Fruit fly (Drosophila melanogaster) whole organism, embryonic: ENCODE results near the gene CG16779.

Experiments
- ATbp ChIP-seq: fragments of 200-800 bp; sonication (Bioruptor generic); optimal IDR thresholded peaks from 2 replicates; lab custom pipeline; 2017; ENCODE audit warnings: missing biosample characterization, mild to moderate bottlenecking, missing genetic modification characterization, missing genetic modification reagents
- CG11247 ChIP-seq: fragments of 200-800 bp; sonication (Bioruptor generic); IDR thresholded peaks from 2 replicates; pipeline ENCODE4 v1.3.6; 2022; ENCODE audit warnings: missing biosample characterization, missing genetic modification characterization
- CG13287 ChIP-seq: fragments of 200-800 bp; sonication (Bioruptor generic); IDR thresholded peaks from 2 replicates; pipeline ENCODE4 v1.3.6; 2022; ENCODE audit warnings: missing biosample characterization, missing genetic modification characterization; ENCODE audit not compliant: partially characterized antibody
- CG17186 ChIP-seq: fragments of 200-800 bp; sonication (Bioruptor generic); optimal IDR thresholded peaks from 3 replicates; lab custom pipeline; 2017; ENCODE audit warnings: missing biosample characterization, missing genetic modification reagents, missing genetic modification characterization
- CG17359 ChIP-seq: fragments of 200-800 bp; sonication (Bioruptor generic); optimal IDR thresholded peaks from 3 replicates; lab custom pipeline; 2018; ENCODE audit warnings: missing biosample characterization, mild to moderate bottlenecking, missing genetic modification characterization, moderate library complexity
- CG34224 ChIP-seq: fragments of 200-800 bp; sonication (Bioruptor generic); IDR thresholded peaks from 3 replicates; pipeline ENCODE4 v1.3.6; 2022; ENCODE audit warnings: missing biosample characterization, missing genetic modification characterization; ENCODE audit not compliant: partially characterized antibody
- CG43689 ChIP-seq: fragments of 200-800 bp; sonication (Bioruptor generic); IDR thresholded peaks from 2 replicates; pipeline ENCODE4 v1.3.6; 2022; ENCODE audit warnings: missing biosample characterization, missing genetic modification characterization
- Six4 ChIP-seq: fragments of 200-800 bp; sonication (Bioruptor generic); optimal IDR thresholded peaks from 2 replicates; lab custom pipeline; 2016; ENCODE audit warnings: missing biosample characterization, missing genetic modification characterization
- bcd ChIP-seq: fragments of 200-800 bp; sonication (Bioruptor generic); optimal IDR thresholded peaks from 2 replicates; lab custom pipeline; 2017; ENCODE audit warnings: missing biosample characterization, mild to moderate bottlenecking, missing genetic modification characterization
- cg ChIP-seq: fragments of 200-800 bp; sonication (Bioruptor generic); optimal IDR thresholded peaks from 3 replicates; lab custom pipeline; 2019; ENCODE audit warnings: missing biosample characterization, mild to moderate bottlenecking, missing genetic modification characterization, moderate library complexity
- hbn ChIP-seq: fragments of 200-800 bp; sonication (Bioruptor generic); IDR thresholded peaks from 2 replicates; pipeline ENCODE4 v1.3.6; 2022; ENCODE audit warnings: missing biosample characterization, missing genetic modification characterization; ENCODE audit not compliant: partially characterized antibody
- her ChIP-seq: fragments of 200-800 bp; sonication (Bioruptor generic); optimal IDR thresholded peaks from 2 replicates; lab custom pipeline; 2016; ENCODE audit warnings: missing biosample characterization, missing genetic modification characterization
- nom ChIP-seq: fragments of 200-800 bp; sonication (Bioruptor generic); optimal IDR thresholded peaks from 2 replicates; lab custom pipeline; 2017; ENCODE audit warnings: missing biosample characterization, missing genetic modification characterization, mild to moderate bottlenecking, moderate library complexity, missing genetic modification reagents
- phol ChIP-seq: fragments of 200-800 bp; sonication (Bioruptor generic); optimal IDR thresholded peaks from 3 replicates; lab custom pipeline; 2018; ENCODE audit warnings: missing biosample characterization, mild to moderate bottlenecking, missing genetic modification characterization, moderate library complexity
- slp2 ChIP-seq: fragments of 200-800 bp; sonication (Bioruptor generic); optimal IDR thresholded peaks from 2 replicates; lab custom pipeline; 2016; ENCODE audit warnings: missing biosample characterization, missing genetic modification characterization
- sna ChIP-seq: fragments of 200-800 bp; sonication (Bioruptor generic); IDR thresholded peaks from 2 replicates; pipeline ENCODE4 v1.3.6; 2022; ENCODE audit warnings: missing biosample characterization, missing genetic modification characterization; ENCODE audit not compliant: partially characterized antibody
- tap ChIP-seq: fragments of 200-800 bp; optimal IDR thresholded peaks from 3 replicates; lab custom pipeline; 2019; ENCODE audit warnings: missing biosample characterization, mild to moderate bottlenecking, missing genetic modification characterization, moderate library complexity
- unc-4 ChIP-seq: fragments of 200-800 bp; sonication (Bioruptor generic); IDR thresholded peaks from 2 replicates; pipeline ENCODE4 v1.3.6; 2022; ENCODE audit warnings: missing biosample characterization, missing genetic modification characterization; ENCODE audit not compliant: partially characterized antibody

Gene CG16779

DNA sequence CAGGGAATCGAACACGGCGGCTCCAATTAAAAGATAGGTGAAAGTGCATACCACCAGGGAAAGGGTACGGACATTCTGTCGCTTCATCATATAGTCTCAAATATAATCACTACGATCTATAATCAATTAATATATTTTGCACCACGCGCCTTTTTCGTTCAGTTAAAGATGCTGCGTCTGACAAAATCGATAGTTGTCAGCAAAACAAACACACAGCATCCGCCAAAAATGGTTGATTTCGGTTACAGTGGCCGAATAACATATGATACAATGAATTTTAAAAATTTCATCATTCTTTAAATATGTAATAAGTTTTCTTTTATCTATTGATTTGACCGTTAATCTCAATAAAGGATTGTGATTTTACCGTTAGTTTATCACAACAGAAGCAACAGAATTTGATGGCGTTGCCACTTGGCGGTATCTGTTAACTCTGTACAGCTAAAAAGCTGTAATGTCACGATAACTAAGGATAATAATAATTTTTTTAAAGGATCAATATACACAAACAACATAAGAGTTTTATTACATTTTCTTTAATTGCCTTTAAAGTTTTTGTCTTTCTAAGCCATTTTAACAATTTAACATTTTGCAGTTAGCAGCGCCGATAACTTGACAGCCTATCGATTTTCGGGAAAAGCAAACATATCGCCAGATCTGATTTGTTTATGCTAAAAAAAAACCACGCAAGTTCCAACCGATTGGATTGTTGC, 81.4 kb downstream of the CG16779 start, which contains the start of the genes Task7 and alpha-Man-IIa (continued):
- TF ChIP-seq sna (GFP tag; lab: Robert Waterston, UW) (0 out of 2 replicates have a peak, but pooled peaks have one; percentile 26), CG34224 (peak; percentile 47; the same call in 1 of the 3 replicates), CG17186 (GFP tag; lab: Kevin White, UChicago) (no peak), CG13287 (GFP tag; lab: Robert Waterston, UW) (peak; percentile 71), tap (no peak), phol (tag; lab: Kevin White, UChicago) (peak; percentile 36), CG43689 (GFP tag; lab: Robert Waterston, UW) (no peak), nom (GFP tag; lab: Kevin White, UChicago) (no peak), hbn (no peak), bcd (GFP tag; lab: Kevin White, UChicago) (no peak), cg (GFP tag; lab: Kevin White, UChicago) (no peak), ATbp (no peak), her (GFP tag; lab: Kevin White, UChicago) (no peak), unc-4 (peak; percentile 49; the same call in 1 of the 2 replicates), CG11247 (GFP tag; lab: Robert Waterston, UW) (no peak), CG17359 (no peak), Six4 (GFP tag; lab: Kevin White, UChicago) (no peak), slp2 (GFP tag; lab: Kevin White, UChicago) (no peak)
- TF ChIP-seq, all 482 proteins: peak for 39
